Worm (Caenorhabditis elegans) whole organism, mixed stage, embryonic: Measurements from ENCODE around the gene insc-1.

Experiments
- M03D4.4 ChIP-seq: sonication (generic microtip); optimal IDR thresholded peaks from 2 replicates; lab custom pipeline; 2017; ENCODE audit warnings: mild to moderate bottlenecking, missing genetic modification characterization, missing compliant biosample characterization
- bed-3 ChIP-seq: fragments of 200-800 bp; sonication (Bioruptor generic); optimal IDR thresholded peaks from 3 replicates; lab custom pipeline; 2018; ENCODE audit warnings: mild to moderate bottlenecking, missing genetic modification characterization, moderate library complexity, missing compliant biosample characterization
- blmp-1 ChIP-seq: fragments of 150-350 bp; optimal IDR thresholded peaks from 2 replicates; lab custom pipeline; 2014; ENCODE audit warnings: missing biosample characterization, missing genetic modification characterization
- ceh-39 ChIP-seq: fragments of 150-350 bp; optimal IDR thresholded peaks from 2 replicates; lab custom pipeline; 2014; ENCODE audit warnings: missing biosample characterization, missing genetic modification characterization
- ceh-43 ChIP-seq: fragments of 200-800 bp; sonication (Bioruptor generic); optimal IDR thresholded peaks from 2 replicates; lab custom pipeline; 2018; ENCODE audit warnings: mild to moderate bottlenecking, missing genetic modification characterization, moderate library complexity, missing compliant biosample characterization
- ceh-83 ChIP-seq: fragments of 200-800 bp; sonication (Bioruptor generic); optimal IDR thresholded peaks from 2 replicates; lab custom pipeline; 2018; ENCODE audit warnings: mild to moderate bottlenecking, missing genetic modification characterization, missing compliant biosample characterization
- ces-1 ChIP-seq: fragments of 150-350 bp; optimal IDR thresholded peaks from 2 replicates; lab custom pipeline; 2014; ENCODE audit warnings: missing biosample characterization, missing genetic modification reagents, missing genetic modification characterization
- cnd-1 ChIP-seq: fragments of 200-800 bp; sonication (Bioruptor generic); optimal IDR thresholded peaks from 2 replicates; lab custom pipeline; 2018; ENCODE audit warnings: mild to moderate bottlenecking, missing genetic modification characterization, missing compliant biosample characterization
- drap-1 ChIP-seq: fragments of 200-800 bp; sonication (Bioruptor generic); optimal IDR thresholded peaks from 3 replicates; lab custom pipeline; 2018; ENCODE audit warnings: mild to moderate bottlenecking, missing genetic modification characterization, missing compliant biosample characterization
- elt-1 ChIP-seq: sonication (generic microtip); optimal IDR thresholded peaks from 2 replicates; lab custom pipeline; 2017; ENCODE audit warnings: missing genetic modification characterization, mild to moderate bottlenecking, missing compliant biosample characterization, antibody characterized with exemption, moderate library complexity, borderline replicate concordance; ENCODE audit not compliant: insufficient read depth
- elt-3 ChIP-seq: fragments of 150-350 bp; optimal IDR thresholded peaks from 2 replicates; lab custom pipeline; 2014; ENCODE audit warnings: missing biosample characterization, missing genetic modification characterization
- flh-1 ChIP-seq: fragments of 200-800 bp; sonication (Bioruptor generic); optimal IDR thresholded peaks from 2 replicates; lab custom pipeline; 2018; ENCODE audit warnings: mild to moderate bottlenecking, missing genetic modification characterization, moderate library complexity, missing compliant biosample characterization
- hlh-1 ChIP-seq: fragments of 150-350 bp; optimal IDR thresholded peaks from 2 replicates; lab custom pipeline; 2014; ENCODE audit warnings: missing biosample characterization, missing genetic modification reagents, missing genetic modification characterization
- lin-13 ChIP-seq: fragments of 150-350 bp; optimal IDR thresholded peaks from 2 replicates; lab custom pipeline; 2014; ENCODE audit warnings: missing biosample characterization, missing genetic modification characterization
- lin-32 ChIP-seq: fragments of 200-800 bp; sonication (Bioruptor generic); optimal IDR thresholded peaks from 2 replicates; lab custom pipeline; 2018; ENCODE audit warnings: mild to moderate bottlenecking, missing genetic modification characterization, missing compliant biosample characterization
- lsy-2 ChIP-seq: fragments of 150-350 bp; optimal IDR thresholded peaks from 2 replicates; lab custom pipeline; 2014; ENCODE audit warnings: missing biosample characterization, missing genetic modification characterization
- mep-1 ChIP-seq: fragments of 150-350 bp; optimal IDR thresholded peaks from 2 replicates; lab custom pipeline; 2017; ENCODE audit warnings: missing biosample characterization, missing genetic modification reagents, missing genetic modification characterization, inconsistent platforms
- mls-2 ChIP-seq: sonication (generic microtip); optimal IDR thresholded peaks from 2 replicates; lab custom pipeline; 2016; ENCODE audit warnings: mild to moderate bottlenecking, missing genetic modification characterization, moderate library complexity, missing compliant biosample characterization
- nhr-12 ChIP-seq: fragments of 150-350 bp; optimal IDR thresholded peaks from 2 replicates; lab custom pipeline; 2014; ENCODE audit warnings: missing biosample characterization, missing genetic modification characterization
- nhr-2 ChIP-seq: fragments of 150-350 bp; optimal IDR thresholded peaks from 2 replicates; lab custom pipeline; 2014; ENCODE audit warnings: missing biosample characterization, missing genetic modification characterization
- nhr-237 ChIP-seq: fragments of 150-350 bp; optimal IDR thresholded peaks from 2 replicates; lab custom pipeline; 2014; ENCODE audit warnings: missing biosample characterization, missing genetic modification characterization
- nhr-28 ChIP-seq: fragments of 150-350 bp; optimal IDR thresholded peaks from 2 replicates; lab custom pipeline; 2014; ENCODE audit warnings: missing biosample characterization, missing genetic modification characterization
- nhr-76 ChIP-seq: sonication (generic microtip); optimal IDR thresholded peaks from 2 replicates; lab custom pipeline; 2017; ENCODE audit warnings: missing biosample characterization, missing genetic modification characterization
- pha-4 ChIP-seq: fragments of 150-350 bp; optimal IDR thresholded peaks from 2 replicates; lab custom pipeline; 2018; ENCODE audit warnings: missing biosample characterization, missing genetic modification reagents, missing genetic modification characterization
- sem-2 ChIP-seq: fragments of 200-800 bp; sonication (Bioruptor generic); optimal IDR thresholded peaks from 2 replicates; lab custom pipeline; 2018; ENCODE audit warnings: mild to moderate bottlenecking, missing genetic modification characterization, missing compliant biosample characterization
- snpc-4 ChIP-seq: fragments of 150-350 bp; optimal IDR thresholded peaks from 2 replicates; lab custom pipeline; 2014; ENCODE audit warnings: missing biosample characterization, missing genetic modification characterization
- sptf-1 ChIP-seq: sonication (generic microtip); optimal IDR thresholded peaks from 2 replicates; lab custom pipeline; 2017; ENCODE audit warnings: mild to moderate bottlenecking, missing genetic modification characterization, moderate library complexity, missing compliant biosample characterization
- tbx-8 ChIP-seq: fragments of 200-800 bp; sonication (Bioruptor generic); optimal IDR thresholded peaks from 2 replicates; lab custom pipeline; 2018; ENCODE audit warnings: mild to moderate bottlenecking, missing genetic modification characterization, moderate library complexity, missing compliant biosample characterization
- unc-120 ChIP-seq: sonication (generic microtip); optimal IDR thresholded peaks from 2 replicates; lab custom pipeline; 2017; ENCODE audit warnings: missing genetic modification characterization, missing compliant biosample characterization; ENCODE audit not compliant: poor library complexity, severe bottlenecking
- unc-39 ChIP-seq: fragments of 150-350 bp; optimal IDR thresholded peaks from 2 replicates; lab custom pipeline; 2014; ENCODE audit warnings: missing biosample characterization, missing genetic modification characterization
- unc-62 ChIP-seq: fragments of 150-350 bp; optimal IDR thresholded peaks from 2 replicates; lab custom pipeline; 2014; ENCODE audit warnings: missing biosample characterization, missing genetic modification reagents, missing genetic modification characterization
- zip-8 ChIP-seq: fragments of 150-350 bp; optimal IDR thresholded peaks from 2 replicates; lab custom pipeline; 2014; ENCODE audit warnings: missing biosample characterization, missing genetic modification characterization
- ztf-11 ChIP-seq: fragments of 150-350 bp; optimal IDR thresholded peaks from 2 replicates; lab custom pipeline; 2014; ENCODE audit warnings: missing biosample characterization, missing genetic modification characterization

The insc-1 gene

DNA sequence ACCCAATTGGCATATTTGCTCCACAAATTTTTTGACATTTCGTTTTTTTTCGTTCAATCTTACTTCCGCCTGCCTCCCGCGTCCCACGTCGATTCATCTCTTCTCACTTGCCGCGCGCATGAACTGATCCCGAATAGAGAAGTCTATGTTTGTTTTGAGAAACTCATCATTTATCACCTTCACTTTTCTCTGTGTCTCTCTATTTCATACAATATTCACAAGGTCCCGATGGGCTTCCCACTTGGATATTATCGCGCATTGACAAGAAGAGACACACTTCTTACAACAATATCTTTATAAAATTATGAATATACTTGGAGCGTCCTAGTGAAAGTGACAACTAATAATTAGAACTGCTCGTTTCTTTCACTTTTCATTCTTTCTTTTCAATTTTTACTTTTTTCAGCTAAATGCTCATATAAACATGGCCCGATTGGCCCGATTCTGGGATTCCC, at the start of gene insc-1:
insc-1 (plus strand) TSS at position 405 of the 455 bp plus-strand sequence.
- no peak for TF ChIP-seq nhr-12 (tag; lab: Kevin White, UChicago)
- no peak for TF ChIP-seq flh-1 (GFP tag; lab: Kevin White, UChicago)
- no peak for TF ChIP-seq nhr-28
- TF ChIP-seq ceh-43 (GFP tag; lab: Kevin White, UChicago): no peak
- TF ChIP-seq ceh-83 (GFP tag; lab: Kevin White, UChicago): no peak
- no peak for TF ChIP-seq mep-1 (tag; lab: Kevin White, UChicago)
- no peak for TF ChIP-seq sem-2 (GFP tag; lab: Kevin White, UChicago)
- peak; percentile 3 for TF ChIP-seq unc-62 (GFP tag; lab: Kevin White, UChicago)
- no peak for TF ChIP-seq ztf-11
- no peak for TF ChIP-seq zip-8 (tag; lab: Kevin White, UChicago)
- TF ChIP-seq M03D4.4 (tag; lab: Kevin White, UChicago): no peak
- peak; percentile 75 for TF ChIP-seq blmp-1 (tag; lab: Kevin White, UChicago)
- no peak for TF ChIP-seq nhr-2 (tag; lab: Kevin White, UChicago)
- no peak for TF ChIP-seq ceh-39 (tag; lab: Kevin White, UChicago)

DNA sequence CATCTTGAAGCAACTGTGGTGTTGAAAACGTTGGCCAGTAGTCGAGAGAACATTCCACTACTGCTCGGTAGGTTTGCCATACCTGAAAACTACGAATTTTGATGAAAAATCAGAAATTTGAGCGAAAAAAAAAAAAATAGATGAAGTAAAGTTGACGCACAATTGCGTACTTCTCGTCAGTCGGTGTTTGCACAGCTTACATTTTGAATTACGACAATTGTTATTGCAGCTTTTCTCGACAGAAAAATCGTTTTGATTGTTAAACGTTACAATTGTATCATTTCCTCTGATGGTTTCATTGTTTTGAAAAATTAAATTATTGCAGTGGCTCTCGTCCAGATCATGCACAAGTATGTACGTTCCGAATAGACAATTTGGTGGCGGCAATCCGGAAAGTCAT, 48.7 kb upstream of the insc-1 start, which contains the start of the genes F45E12.5 and cnep-1:
F45E12.5 (minus strand) TSS at position 93 of the 400 bp plus-strand sequence.
cnep-1 (plus strand) TSS at position 326 of the 400 bp plus-strand sequence.
- TF ChIP-seq elt-3 (tag; lab: Kevin White, UChicago) (no peak), drap-1 (GFP tag; lab: Kevin White, UChicago) (no peak), elt-1 (tag; lab: Kevin White, UChicago) (no peak), snpc-4 (tag; lab: Kevin White, UChicago) (no peak), hlh-1 (tag; lab: Kevin White, UChicago) (no peak), tbx-8 (GFP tag; lab: Kevin White, UChicago) (no peak), flh-1 (GFP tag; lab: Kevin White, UChicago) (no peak), pha-4 (no peak), lin-32 (GFP tag; lab: Kevin White, UChicago) (no peak), mep-1 (tag; lab: Kevin White, UChicago) (no peak), unc-120 (no peak), nhr-237 (tag; lab: Kevin White, UChicago) (no peak), blmp-1 (tag; lab: Kevin White, UChicago) (no peak), sem-2 (GFP tag; lab: Kevin White, UChicago) (no peak), cnd-1 (tag; lab: Kevin White, UChicago) (no peak), unc-39 (tag; lab: Kevin White, UChicago) (no peak), bed-3 (GFP tag; lab: Kevin White, UChicago) (no peak)
- TF ChIP-seq, all 35 proteins: peak for 0

ce11 chrII:7314083-7314482, 44.6 kb upstream of the insc-1 start, which contains the start of gene F45E12.6:
Gene F45E12.6 (minus strand): TSS chrII:7314183.
- TF ChIP-seq M03D4.4 (tag; lab: Kevin White, UChicago) (no peak), lin-32 (GFP tag; lab: Kevin White, UChicago) (no peak), nhr-12 (tag; lab: Kevin White, UChicago) (no peak), pha-4 (no peak), cnd-1 (tag; lab: Kevin White, UChicago) (no peak), nhr-76 (tag; lab: Kevin White, UChicago) (no peak), ceh-39 (tag; lab: Kevin White, UChicago) (no peak), elt-1 (tag; lab: Kevin White, UChicago) (no peak), flh-1 (GFP tag; lab: Kevin White, UChicago) (no peak), sptf-1 (tag; lab: Kevin White, UChicago) (no peak), nhr-2 (tag; lab: Kevin White, UChicago) (no peak), tbx-8 (GFP tag; lab: Kevin White, UChicago) (no peak), bed-3 (GFP tag; lab: Kevin White, UChicago) (no peak), ces-1 (GFP tag; lab: Kevin White, UChicago) (no peak), mep-1 (tag; lab: Kevin White, UChicago) (no peak), ceh-83 (GFP tag; lab: Kevin White, UChicago) (no peak), lsy-2 (tag; lab: Kevin White, UChicago) (no peak), unc-62 (GFP tag; lab: Kevin White, UChicago) (no peak), mls-2 (tag; lab: Kevin White, UChicago) (no peak)

ce11 chrII:7317468-7317867, 41.2 kb upstream of the insc-1 start, which contains the start of gene F21D12.2:
Gene F21D12.2 (plus strand): TSS chrII:7317768.
- TF ChIP-seq snpc-4 (tag; lab: Kevin White, UChicago) (no peak), bed-3 (GFP tag; lab: Kevin White, UChicago) (no peak), M03D4.4 (tag; lab: Kevin White, UChicago) (no peak), hlh-1 (tag; lab: Kevin White, UChicago) (no peak), nhr-12 (tag; lab: Kevin White, UChicago) (no peak), unc-62 (GFP tag; lab: Kevin White, UChicago) (no peak), cnd-1 (tag; lab: Kevin White, UChicago) (no peak), mep-1 (tag; lab: Kevin White, UChicago) (no peak), lin-13 (tag; lab: Kevin White, UChicago) (no peak), elt-1 (tag; lab: Kevin White, UChicago) (no peak), drap-1 (GFP tag; lab: Kevin White, UChicago) (no peak), unc-120 (no peak), nhr-28 (no peak), sem-2 (GFP tag; lab: Kevin White, UChicago) (no peak), ces-1 (GFP tag; lab: Kevin White, UChicago) (no peak), mls-2 (tag; lab: Kevin White, UChicago) (no peak)
